Fruit fly (Drosophila melanogaster) whole organism, prepupa: ENCODE data around the gene simj.
A peak's percentile ranks its signal among the peaks of the same experiment; 100 is the strongest.

Experiments used
- Blimp-1 ChIP-seq: fragments of 200-800 bp; sonication (Bioruptor generic); optimal IDR thresholded peaks from 3 replicates; lab custom pipeline; 2017; ENCODE audit warnings: missing biosample characterization, missing genetic modification characterization, mild to moderate bottlenecking, moderate library complexity, missing genetic modification reagents
- CG10631 ChIP-seq: fragments of 200-800 bp; sonication (Bioruptor generic); optimal IDR thresholded peaks from 2 replicates; lab custom pipeline; 2016; ENCODE audit warnings: missing biosample characterization, missing genetic modification characterization
- CG10669 ChIP-seq: fragments of 200-800 bp; sonication (Bioruptor generic); optimal IDR thresholded peaks from 3 replicates; lab custom pipeline; 2018; ENCODE audit warnings: missing biosample characterization, mild to moderate bottlenecking, missing genetic modification characterization, moderate library complexity
- CG11762 ChIP-seq: fragments of 200-800 bp; sonication (Bioruptor generic); optimal IDR thresholded peaks from 3 replicates; lab custom pipeline; 2016; ENCODE audit warnings: missing biosample characterization, missing genetic modification characterization; ENCODE audit not compliant: insufficient read depth
- CG11902 ChIP-seq: fragments of 200-800 bp; sonication (Bioruptor generic); optimal IDR thresholded peaks from 3 replicates; lab custom pipeline; 2016; ENCODE audit warnings: missing biosample characterization, missing genetic modification characterization
- CG15336 ChIP-seq: fragments of 200-800 bp; sonication (Bioruptor generic); IDR thresholded peaks from 2 replicates; pipeline ENCODE4 v1.3.6; 2022; ENCODE audit warnings: missing biosample characterization, missing genetic modification characterization
- CG1621 ChIP-seq: fragments of 200-800 bp; sonication (Bioruptor generic); optimal IDR thresholded peaks from 3 replicates; lab custom pipeline; 2018; ENCODE audit warnings: missing biosample characterization, mild to moderate bottlenecking, missing genetic modification characterization
- CG16779 ChIP-seq: fragments of 200-800 bp; sonication (Bioruptor generic); optimal IDR thresholded peaks from 3 replicates; lab custom pipeline; 2017; ENCODE audit warnings: missing biosample characterization, mild to moderate bottlenecking, missing genetic modification characterization
- CG3032 ChIP-seq: fragments of 200-800 bp; optimal IDR thresholded peaks from 2 replicates; lab custom pipeline; 2019; ENCODE audit warnings: missing biosample characterization, mild to moderate bottlenecking, missing genetic modification characterization, moderate library complexity
- CG31627 ChIP-seq: fragments of 200-800 bp; sonication (Bioruptor generic); optimal IDR thresholded peaks from 3 replicates; lab custom pipeline; 2016; ENCODE audit warnings: missing biosample characterization, missing genetic modification characterization
- CG32006 ChIP-seq: fragments of 200-800 bp; sonication (Bioruptor generic); optimal IDR thresholded peaks from 3 replicates; lab custom pipeline; 2017; ENCODE audit warnings: missing biosample characterization, mild to moderate bottlenecking, missing genetic modification characterization
- CG3919 ChIP-seq: fragments of 200-800 bp; sonication (Bioruptor generic); optimal IDR thresholded peaks from 3 replicates; lab custom pipeline; 2016; ENCODE audit warnings: missing biosample characterization, missing genetic modification characterization
- CG4318 ChIP-seq: fragments of 200-800 bp; sonication (Bioruptor generic); optimal IDR thresholded peaks from 3 replicates; lab custom pipeline; 2017; ENCODE audit warnings: missing biosample characterization, mild to moderate bottlenecking, missing genetic modification characterization
- CG6163 ChIP-seq: fragments of 200-800 bp; sonication (Bioruptor generic); IDR thresholded peaks from 3 replicates; pipeline ENCODE4 v1.3.6; 2022; ENCODE audit warnings: missing biosample characterization, missing genetic modification characterization
- CG6276 ChIP-seq: fragments of 200-800 bp; sonication (Bioruptor generic); optimal IDR thresholded peaks from 2 replicates; lab custom pipeline; 2017; ENCODE audit warnings: missing biosample characterization, mild to moderate bottlenecking, missing genetic modification characterization
- CG6792 ChIP-seq: fragments of 200-800 bp; sonication (Bioruptor generic); optimal IDR thresholded peaks from 3 replicates; lab custom pipeline; 2016; ENCODE audit warnings: missing biosample characterization, missing genetic modification characterization
- CG7368 ChIP-seq: fragments of 200-800 bp; sonication (Bioruptor generic); optimal IDR thresholded peaks from 3 replicates; lab custom pipeline; 2016; ENCODE audit warnings: missing biosample characterization, missing genetic modification characterization
- CG8119 ChIP-seq: fragments of 200-800 bp; sonication (Bioruptor generic); IDR thresholded peaks from 3 replicates; pipeline ENCODE4 v1.3.6; 2022; ENCODE audit warnings: missing biosample characterization, missing genetic modification characterization
- CG8319 ChIP-seq: fragments of 200-800 bp; sonication (Bioruptor generic); optimal IDR thresholded peaks from 3 replicates; lab custom pipeline; 2016; ENCODE audit warnings: missing biosample characterization, missing genetic modification characterization
- CG8632 ChIP-seq: fragments of 200-800 bp; sonication (Bioruptor generic); optimal IDR thresholded peaks from 3 replicates; lab custom pipeline; 2016; ENCODE audit warnings: missing biosample characterization, missing genetic modification characterization
- CG9139 ChIP-seq: fragments of 200-800 bp; sonication (Bioruptor generic); optimal IDR thresholded peaks from 3 replicates; lab custom pipeline; 2017; ENCODE audit warnings: missing biosample characterization, mild to moderate bottlenecking, missing genetic modification characterization
- Eip75B ChIP-seq: fragments of 200-800 bp; sonication (Bioruptor generic); optimal IDR thresholded peaks from 3 replicates; lab custom pipeline; 2016; ENCODE audit warnings: missing biosample characterization, missing genetic modification characterization
- Eip78C ChIP-seq: fragments of 200-800 bp; sonication (Bioruptor generic); peaks from one replicate; lab custom pipeline; 2016; ENCODE audit warnings: missing biosample characterization, missing genetic modification characterization
- Eip93F ChIP-seq: fragments of 200-800 bp; sonication (Bioruptor generic); optimal IDR thresholded peaks from 2 replicates; lab custom pipeline; 2016; ENCODE audit warnings: missing biosample characterization, mild to moderate bottlenecking, missing genetic modification characterization
- Ets21C ChIP-seq: fragments of 200-800 bp; sonication (Bioruptor generic); optimal IDR thresholded peaks from 3 replicates; lab custom pipeline; 2016; ENCODE audit warnings: missing biosample characterization, missing genetic modification characterization
- Ets96B ChIP-seq: fragments of 200-800 bp; optimal IDR thresholded peaks from 2 replicates; lab custom pipeline; 2019; ENCODE audit warnings: missing biosample characterization, mild to moderate bottlenecking, missing genetic modification characterization, moderate library complexity
- Gug ChIP-seq: fragments of 200-800 bp; sonication (Bioruptor generic); IDR thresholded peaks from 2 replicates; pipeline ENCODE4 v1.3.6; 2022; ENCODE audit warnings: missing biosample characterization, missing genetic modification characterization
- Hr4 ChIP-seq: fragments of 200-800 bp; sonication (Bioruptor generic); optimal IDR thresholded peaks from 3 replicates; lab custom pipeline; 2016; ENCODE audit warnings: missing biosample characterization, missing genetic modification characterization
- Lpt ChIP-seq: fragments of 200-800 bp; sonication (Bioruptor generic); optimal IDR thresholded peaks from 3 replicates; lab custom pipeline; 2016; ENCODE audit warnings: missing biosample characterization, missing genetic modification characterization
- Met ChIP-seq: fragments of 200-800 bp; sonication (Bioruptor generic); optimal IDR thresholded peaks from 3 replicates; lab custom pipeline; 2016; ENCODE audit warnings: missing biosample characterization, missing genetic modification characterization
- OdsH ChIP-seq: fragments of 200-800 bp; sonication (Bioruptor generic); optimal IDR thresholded peaks from 3 replicates; lab custom pipeline; 2016; ENCODE audit warnings: missing biosample characterization, missing genetic modification characterization
- Smox ChIP-seq: fragments of 200-800 bp; sonication (Bioruptor generic); optimal IDR thresholded peaks from 3 replicates; lab custom pipeline; 2016; ENCODE audit warnings: missing biosample characterization, missing genetic modification characterization
- Sox102F ChIP-seq: fragments of 200-800 bp; sonication (Bioruptor generic); optimal IDR thresholded peaks from 2 replicates; lab custom pipeline; 2016; ENCODE audit warnings: missing biosample characterization, mild to moderate bottlenecking, missing genetic modification characterization
- Sox14 ChIP-seq: fragments of 200-800 bp; sonication (Bioruptor generic); optimal IDR thresholded peaks from 3 replicates; lab custom pipeline; 2016; ENCODE audit warnings: missing biosample characterization, missing genetic modification characterization
- Sox15 ChIP-seq: fragments of 200-800 bp; sonication (Bioruptor generic); optimal IDR thresholded peaks from 3 replicates; lab custom pipeline; 2016; ENCODE audit warnings: missing biosample characterization, missing genetic modification characterization
- achi ChIP-seq: fragments of 200-800 bp; sonication (Bioruptor generic); optimal IDR thresholded peaks from 3 replicates; lab custom pipeline; 2016; ENCODE audit warnings: missing biosample characterization, missing genetic modification characterization
- acj6 ChIP-seq: fragments of 200-800 bp; sonication (Bioruptor generic); optimal IDR thresholded peaks from 3 replicates; lab custom pipeline; 2016; ENCODE audit warnings: missing biosample characterization, missing genetic modification characterization
- cyc ChIP-seq: fragments of 200-800 bp; sonication (Bioruptor generic); optimal IDR thresholded peaks from 3 replicates; lab custom pipeline; 2016; ENCODE audit warnings: missing biosample characterization, missing genetic modification characterization
- dac ChIP-seq: fragments of 200-800 bp; sonication (Bioruptor generic); optimal IDR thresholded peaks from 2 replicates; lab custom pipeline; 2017; ENCODE audit warnings: missing biosample characterization, mild to moderate bottlenecking, missing genetic modification characterization
- dsx ChIP-seq: fragments of 200-800 bp; optimal IDR thresholded peaks from 3 replicates; lab custom pipeline; 2019; ENCODE audit warnings: missing biosample characterization, mild to moderate bottlenecking, missing genetic modification characterization, moderate library complexity; ENCODE audit not compliant: poor library complexity, severe bottlenecking
- fd59A ChIP-seq: fragments of 200-800 bp; sonication (Bioruptor generic); optimal IDR thresholded peaks from 2 replicates; lab custom pipeline; 2017; ENCODE audit warnings: missing biosample characterization, mild to moderate bottlenecking, missing genetic modification characterization, missing genetic modification reagents
- fd85E ChIP-seq: fragments of 200-800 bp; sonication (Bioruptor generic); optimal IDR thresholded peaks from 3 replicates; lab custom pipeline; 2016; ENCODE audit warnings: missing biosample characterization, missing genetic modification characterization
- fkh ChIP-seq: fragments of 200-800 bp; sonication (Bioruptor generic); optimal IDR thresholded peaks from 3 replicates; lab custom pipeline; 2017; ENCODE audit warnings: missing biosample characterization, mild to moderate bottlenecking, missing genetic modification characterization, moderate library complexity
- lz ChIP-seq: fragments of 200-800 bp; sonication (Bioruptor generic); optimal IDR thresholded peaks from 3 replicates; lab custom pipeline; 2016; ENCODE audit warnings: missing biosample characterization, missing genetic modification characterization
- net ChIP-seq: fragments of 200-800 bp; sonication (Bioruptor generic); optimal IDR thresholded peaks from 3 replicates; lab custom pipeline; 2016; ENCODE audit warnings: missing biosample characterization, missing genetic modification characterization
- pdm3 ChIP-seq: fragments of 200-800 bp; sonication (Bioruptor generic); optimal IDR thresholded peaks from 3 replicates; lab custom pipeline; 2016; ENCODE audit warnings: missing biosample characterization, missing genetic modification characterization
- salr ChIP-seq, 2 experiments: fragments of 200-800 bp; sonication (Bioruptor generic); optimal IDR thresholded peaks; 3 replicates each; lab custom pipeline; 2016 to 2018; ENCODE audit warnings: missing biosample characterization in 2 of 2, missing genetic modification characterization in 2 of 2, mild to moderate bottlenecking in 1 of 2
- spab ChIP-seq: fragments of 200-800 bp; sonication (Bioruptor generic); optimal IDR thresholded peaks from 2 replicates; lab custom pipeline; 2017; ENCODE audit warnings: missing biosample characterization, mild to moderate bottlenecking, missing genetic modification characterization, missing genetic modification reagents
- ss ChIP-seq, 2 experiments: fragments of 200-800 bp; sonication (Bioruptor generic); optimal IDR thresholded peaks; 2 replicates in 1 of 2; 3 replicates in 1 of 2; lab custom pipeline; 2017 to 2018; ENCODE audit warnings: mild to moderate bottlenecking in 2 of 2, missing biosample characterization in 2 of 2, missing genetic modification characterization in 2 of 2, moderate library complexity in 1 of 2
- svp ChIP-seq: fragments of 200-800 bp; sonication (Bioruptor generic); peaks from one replicate; lab custom pipeline; 2016; ENCODE audit warnings: missing biosample characterization, missing genetic modification characterization
- vri ChIP-seq: fragments of 200-800 bp; sonication (Bioruptor generic); optimal IDR thresholded peaks from 3 replicates; lab custom pipeline; 2016; ENCODE audit warnings: missing biosample characterization, mild to moderate bottlenecking, missing genetic modification characterization

Gene simj

DNA sequence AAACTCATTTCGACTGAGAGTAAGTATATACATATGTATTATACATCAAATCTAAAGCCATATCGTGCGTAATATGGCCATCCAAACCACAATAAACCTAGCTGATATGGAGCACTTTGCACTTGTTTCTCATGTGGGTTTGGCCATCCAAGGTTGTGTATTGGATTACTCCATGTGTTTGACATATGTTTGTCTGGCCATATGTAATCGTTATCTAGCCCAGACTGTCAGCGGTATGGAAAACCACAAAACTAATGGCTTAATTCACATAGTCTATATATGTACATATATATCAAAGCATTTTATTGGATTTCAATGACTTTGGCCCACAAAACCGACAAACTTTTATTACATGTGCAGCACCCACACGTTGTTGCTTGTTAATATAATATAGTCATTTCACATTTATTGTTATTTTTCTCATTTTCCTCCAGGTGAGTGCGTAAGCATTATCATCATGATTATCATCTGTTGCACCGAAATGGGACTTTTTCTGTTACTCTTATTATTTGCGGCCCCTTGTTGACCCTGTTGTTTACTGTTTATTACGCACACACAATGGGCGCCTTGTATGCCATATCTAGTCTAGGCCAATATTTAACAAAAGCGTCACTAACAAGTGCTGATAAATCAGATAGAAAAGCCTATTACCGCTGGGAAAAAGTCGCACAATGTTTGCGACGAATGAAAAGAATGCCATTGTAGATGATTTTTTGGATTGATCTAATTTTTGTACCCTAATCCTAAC, 7.9 kb upstream of the simj start:
- TF ChIP-seq OdsH (GFP tag; lab: Kevin White, UChicago) (peak; percentile 62), spab (peak; percentile 51), ss (GFP tag; optimal IDR thresholded peaks at IDR 0.05; lab: Kevin White, UChicago) (peak; percentile 29 to 64), CG11902 (GFP tag; lab: Kevin White, UChicago) (no peak), dac (GFP tag; lab: Kevin White, UChicago) (no peak), Sox102F (GFP tag; lab: Kevin White, UChicago) (peak; percentile 15), achi (peak; percentile 47), Eip78C (GFP tag; lab: Kevin White, UChicago) (peak; percentile 86), CG15336 (GFP tag; lab: Robert Waterston, UW) (no peak), CG31627 (GFP tag; lab: Kevin White, UChicago) (no peak), Ets21C (GFP tag; lab: Kevin White, UChicago) (no peak), CG8119 (GFP tag; lab: Robert Waterston, UW) (no peak), CG3919 (GFP tag; lab: Kevin White, UChicago) (peak; percentile 74), CG8319 (GFP tag; lab: Kevin White, UChicago) (no peak), pdm3 (GFP tag; lab: Kevin White, UChicago) (peak; percentile 48), CG3032 (tag; lab: Kevin White, UChicago) (peak; percentile 8), CG7368 (GFP tag; lab: Kevin White, UChicago) (peak; percentile 53), Sox15 (GFP tag; lab: Kevin White, UChicago) (no peak), vri (GFP tag; lab: Kevin White, UChicago) (peak; percentile 11), CG10669 (GFP tag; lab: Kevin White, UChicago) (peak; percentile 64), svp (GFP tag; lab: Kevin White, UChicago) (peak; percentile 71), fkh (GFP tag; lab: Kevin White, UChicago) (peak; percentile 97), lz (peak; percentile 1), CG6276 (no peak), Eip75B (peak; percentile 48), dsx (no peak), CG6163 (GFP tag; lab: Robert Waterston, UW) (peak; percentile 71), CG1621 (tag; lab: Kevin White, UChicago) (peak; percentile 53), CG6792 (peak; percentile 38), CG16779 (no peak), Eip93F (GFP tag; lab: Kevin White, UChicago) (no peak), CG4318 (GFP tag; lab: Kevin White, UChicago) (no peak), CG11762 (GFP tag; lab: Kevin White, UChicago) (peak; percentile 19), CG32006 (GFP tag; lab: Kevin White, UChicago) (peak; percentile 7), fd59A (GFP tag; lab: Kevin White, UChicago) (no peak), Lpt (GFP tag; lab: Kevin White, UChicago) (no peak), CG9139 (peak; percentile 47), cyc (GFP tag; lab: Kevin White, UChicago) (no peak), acj6 (GFP tag; lab: Kevin White, UChicago) (peak; percentile 53), Ets96B (tag; lab: Kevin White, UChicago) (peak; percentile 16), salr (GFP tag; optimal IDR thresholded peaks at IDR 0.05; lab: Kevin White, UChicago) (peak in 1 of 2 experiments; percentile 26), Gug (GFP tag; lab: Robert Waterston, UW) (no peak), CG10631 (GFP tag; lab: Kevin White, UChicago) (peak; percentile 62), CG8632 (GFP tag; lab: Kevin White, UChicago) (peak; percentile 56), fd85E (GFP tag; lab: Kevin White, UChicago) (no peak), Blimp-1 (GFP tag; lab: Kevin White, UChicago) (no peak), Sox14 (GFP tag; lab: Kevin White, UChicago) (peak; percentile 3), Hr4 (GFP tag; lab: Kevin White, UChicago) (no peak), Smox (peak; percentile 18), net (GFP tag; lab: Kevin White, UChicago) (peak; percentile 49), Met (GFP tag; lab: Kevin White, UChicago) (peak; percentile 49)
